Fruit fly (Drosophila melanogaster) whole organism: ENCODE data around the gene CG1801.

Experiments
- CG8478 ChIP-seq: fragments of >200 bp; optimal IDR thresholded peaks from 2 replicates; lab custom pipeline; 2018; ENCODE audit warnings: inconsistent platforms
- Dll ChIP-seq: fragments of >200 bp; optimal IDR thresholded peaks from 2 replicates; lab custom pipeline; 2017

dm6 chrX:21306485-21307142, 10.7 kb downstream of the CG1801 start, which contains the start of gene Abca3:
- no peak for TF ChIP-seq Dll
- TF ChIP-seq CG8478 (lab: Kevin White, UChicago): no peak
